Worm (Caenorhabditis elegans) whole organism, young adult: Measurements from ENCODE around the gene C18E9.7.
A peak's percentile ranks its signal among the peaks of the same experiment; 100 is the strongest.

Experiments
- B0336.3 ChIP-seq: fragments of 200-800 bp; sonication (Bioruptor generic); IDR thresholded peaks from 2 replicates; pipeline ENCODE4 v1.3.6; 2022; ENCODE audit warnings: missing genetic modification characterization, missing compliant biosample characterization
- D2030.7 ChIP-seq: fragments of 200-800 bp; sonication (Bioruptor generic); IDR thresholded peaks from 2 replicates; pipeline ENCODE4 v1.3.6; 2022; ENCODE audit warnings: missing genetic modification reagents, missing genetic modification characterization, missing compliant biosample characterization
- F10E7.11 ChIP-seq: sonication (generic microtip); optimal IDR thresholded peaks from 2 replicates; lab custom pipeline; 2017; ENCODE audit warnings: mild to moderate bottlenecking, missing genetic modification characterization, moderate library complexity, missing compliant biosample characterization
- F22D6.2 ChIP-seq: sonication (generic microtip); optimal IDR thresholded peaks from 2 replicates; lab custom pipeline; 2016; ENCODE audit warnings: mild to moderate bottlenecking, missing genetic modification characterization, missing compliant biosample characterization
- F33H1.4 ChIP-seq: fragments of 200-800 bp; sonication (Bioruptor generic); IDR thresholded peaks from 2 replicates; pipeline ENCODE4 v1.3.6; 2022; ENCODE audit warnings: missing genetic modification reagents, missing genetic modification characterization, missing compliant biosample characterization
- F52B5.7 ChIP-seq: sonication (generic microtip); optimal IDR thresholded peaks from 2 replicates; lab custom pipeline; 2016; ENCODE audit warnings: mild to moderate bottlenecking, missing genetic modification characterization, missing compliant biosample characterization
- T07F8.4 ChIP-seq: sonication (generic microtip); optimal IDR thresholded peaks from 2 replicates; lab custom pipeline; 2016; ENCODE audit warnings: mild to moderate bottlenecking, missing genetic modification characterization, moderate library complexity, missing compliant biosample characterization
- Y53F4B.3 ChIP-seq: fragments of 200-800 bp; sonication (Bioruptor generic); IDR thresholded peaks from 2 replicates; pipeline ENCODE4 v1.3.6; 2022; ENCODE audit warnings: missing genetic modification reagents, missing genetic modification characterization, missing compliant biosample characterization
- Y56A3A.18 ChIP-seq: fragments of 200-800 bp; sonication (Bioruptor generic); IDR thresholded peaks from 2 replicates; pipeline ENCODE4 v1.3.6; 2022; ENCODE audit warnings: missing genetic modification reagents, missing genetic modification characterization, missing compliant biosample characterization
- Y79H2A.3 ChIP-seq: fragments of 200-800 bp; sonication (Bioruptor generic); conservative IDR thresholded peaks from 2 replicates; pipeline ENCODE4 v1.3.6; 2022; ENCODE audit warnings: missing genetic modification reagents, missing genetic modification characterization, missing compliant biosample characterization
- ama-1 ChIP-seq, 3 experiments: fragments of 150-350 bp in 1 of 3; sonication (generic microtip) in 2 of 3; optimal IDR thresholded peaks; 2 replicates each; lab custom pipeline; 2014 to 2018; ENCODE audit warnings: missing biosample characterization in 2 of 3, missing genetic modification characterization in 2 of 3, missing genetic modification reagents in 2 of 3
- aptf-3 ChIP-seq: fragments of 200-800 bp; sonication (Bioruptor generic); IDR thresholded peaks from 2 replicates; pipeline ENCODE4 v1.3.6; 2022; ENCODE audit warnings: missing genetic modification characterization, missing compliant biosample characterization
- athp-1 ChIP-seq: sonication (generic microtip); optimal IDR thresholded peaks from 2 replicates; lab custom pipeline; 2017; ENCODE audit warnings: mild to moderate bottlenecking, missing genetic modification characterization, missing compliant biosample characterization
- ceh-100 ChIP-seq: fragments of 200-800 bp; sonication (Bioruptor generic); IDR thresholded peaks from 2 replicates; pipeline ENCODE4 v1.3.6; 2022; ENCODE audit warnings: missing genetic modification reagents, missing genetic modification characterization, missing compliant biosample characterization
- ceh-27 ChIP-seq: fragments of 200-800 bp; sonication (Bioruptor generic); optimal IDR thresholded peaks from 2 replicates; lab custom pipeline; 2018; ENCODE audit warnings: mild to moderate bottlenecking, missing genetic modification characterization, moderate library complexity, missing compliant biosample characterization
- ceh-58 ChIP-seq: fragments of 200-800 bp; sonication (Bioruptor generic); IDR thresholded peaks from 2 replicates; pipeline ENCODE4 v1.3.6; 2022; ENCODE audit warnings: missing genetic modification characterization, missing compliant biosample characterization
- ceh-91 ChIP-seq: fragments of 200-800 bp; sonication (Bioruptor generic); IDR thresholded peaks from 2 replicates; pipeline ENCODE4 v1.3.6; 2022; ENCODE audit warnings: missing genetic modification reagents, missing genetic modification characterization, missing compliant biosample characterization
- chd-7 ChIP-seq: sonication (generic microtip); optimal IDR thresholded peaks from 2 replicates; lab custom pipeline; 2016; ENCODE audit warnings: mild to moderate bottlenecking, missing genetic modification characterization, moderate library complexity, missing compliant biosample characterization
- fkh-3 ChIP-seq: sonication (generic microtip); optimal IDR thresholded peaks from 2 replicates; lab custom pipeline; 2016; ENCODE audit warnings: mild to moderate bottlenecking, missing genetic modification characterization, missing compliant biosample characterization
- him-1 ChIP-seq: sonication (generic microtip); optimal IDR thresholded peaks from 2 replicates; lab custom pipeline; 2016; ENCODE audit warnings: missing genotype, missing genetic modification reagents, missing genetic modification characterization, missing compliant biosample characterization
- hmg-1.2 ChIP-seq: fragments of 200-800 bp; sonication (Bioruptor generic); IDR thresholded peaks from 2 replicates; pipeline ENCODE4 v1.3.6; 2022; ENCODE audit warnings: missing genetic modification reagents, missing genetic modification characterization, missing compliant biosample characterization
- hrde-1 ChIP-seq: sonication (generic microtip); optimal IDR thresholded peaks from 2 replicates; lab custom pipeline; 2016; ENCODE audit warnings: missing genetic modification characterization, mild to moderate bottlenecking, missing compliant biosample characterization, moderate library complexity, missing genotype, missing genetic modification reagents, borderline replicate concordance
- hsf-1 ChIP-seq: fragments of 200-800 bp; sonication (Bioruptor generic); IDR thresholded peaks from 2 replicates; pipeline ENCODE4 v1.3.6; 2022; ENCODE audit warnings: missing genetic modification reagents, missing genetic modification characterization, missing compliant biosample characterization
- lin-54 ChIP-seq: fragments of 200-800 bp; sonication (Bioruptor generic); optimal IDR thresholded peaks from 2 replicates; lab custom pipeline; 2018; ENCODE audit warnings: mild to moderate bottlenecking, missing genetic modification characterization, missing compliant biosample characterization
- lsl-1 ChIP-seq: fragments of 200-800 bp; sonication (Bioruptor generic); optimal IDR thresholded peaks from 2 replicates; lab custom pipeline; 2018; ENCODE audit warnings: mild to moderate bottlenecking, missing genetic modification characterization, moderate library complexity, missing compliant biosample characterization
- madf-6 ChIP-seq: fragments of 200-800 bp; sonication (Bioruptor generic); IDR thresholded peaks from 2 replicates; pipeline ENCODE4 v1.3.6; 2022; ENCODE audit warnings: missing genetic modification reagents, missing genetic modification characterization, missing compliant biosample characterization
- mel-28 ChIP-seq: sonication (generic microtip); optimal IDR thresholded peaks from 2 replicates; lab custom pipeline; 2016; ENCODE audit warnings: borderline replicate concordance, mild to moderate bottlenecking, missing genetic modification characterization, missing compliant biosample characterization
- nfya-1 ChIP-seq: sonication (generic microtip); optimal IDR thresholded peaks from 2 replicates; lab custom pipeline; 2017; ENCODE audit warnings: antibody characterized with exemption, missing compliant biosample characterization, missing genetic modification characterization, borderline replicate concordance; ENCODE audit not compliant: insufficient read depth
- nfya-2 ChIP-seq: fragments of 200-800 bp; sonication (Bioruptor generic); IDR thresholded peaks from 2 replicates; pipeline ENCODE4 v1.3.6; 2022; ENCODE audit warnings: missing genetic modification reagents, missing genetic modification characterization, missing compliant biosample characterization
- nfyb-1 ChIP-seq: fragments of 200-800 bp; sonication (Bioruptor generic); IDR thresholded peaks from 2 replicates; pipeline ENCODE4 v1.3.6; 2022; ENCODE audit warnings: missing genetic modification reagents, missing genetic modification characterization, missing compliant biosample characterization
- nhr-27 ChIP-seq: fragments of 200-800 bp; sonication (Bioruptor generic); optimal IDR thresholded peaks from 2 replicates; lab custom pipeline; 2018; ENCODE audit warnings: mild to moderate bottlenecking, missing genetic modification characterization, moderate library complexity, missing compliant biosample characterization
- nhr-80 ChIP-seq: sonication (generic microtip); optimal IDR thresholded peaks from 2 replicates; lab custom pipeline; 2016; ENCODE audit warnings: missing genetic modification characterization, missing compliant biosample characterization
- rec-8 ChIP-seq, 2 experiments: sonication (generic microtip); optimal IDR thresholded peaks; 2 replicates each; lab custom pipeline; 2016; ENCODE audit warnings: mild to moderate bottlenecking in 2 of 2, missing genetic modification characterization in 2 of 2, missing genetic modification reagents in 2 of 2, missing genotype in 2 of 2, missing biosample characterization in 1 of 2, missing compliant biosample characterization in 1 of 2, moderate library complexity in 1 of 2
- repo-1 ChIP-seq: sonication (generic microtip); optimal IDR thresholded peaks from 2 replicates; lab custom pipeline; 2017; ENCODE audit warnings: mild to moderate bottlenecking, missing genetic modification characterization, missing compliant biosample characterization
- sdz-38 ChIP-seq: sonication (generic microtip); optimal IDR thresholded peaks from 2 replicates; lab custom pipeline; 2016; ENCODE audit warnings: missing genotype, missing genetic modification characterization, missing compliant biosample characterization
- snpc-1.1 ChIP-seq: sonication (generic microtip); optimal IDR thresholded peaks from 2 replicates; lab custom pipeline; 2017; ENCODE audit warnings: missing genetic modification characterization, mild to moderate bottlenecking, missing compliant biosample characterization, antibody characterized with exemption, moderate library complexity, missing genotype, missing genetic modification reagents; ENCODE audit not compliant: insufficient read depth
- snpc-4 ChIP-seq, 5 experiments: fragments of 150-350 bp in 1 of 5; sonication (generic microtip) in 4 of 5; optimal IDR thresholded peaks; 2 replicates each; lab custom pipeline; 2014 to 2018; ENCODE audit warnings: missing genetic modification characterization in 5 of 5, missing biosample characterization in 3 of 5, antibody characterized with exemption in 2 of 5, mild to moderate bottlenecking in 2 of 5, missing compliant biosample characterization in 2 of 5, missing genotype in 2 of 5, moderate library complexity in 2 of 5, missing genetic modification reagents in 1 of 5
- somi-1 ChIP-seq: fragments of 200-800 bp; sonication (Bioruptor generic); optimal IDR thresholded peaks from 2 replicates; lab custom pipeline; 2018; ENCODE audit warnings: mild to moderate bottlenecking, missing genetic modification characterization, missing compliant biosample characterization
- sptf-2 ChIP-seq: fragments of 200-800 bp; sonication (Bioruptor generic); optimal IDR thresholded peaks from 2 replicates; lab custom pipeline; 2018; ENCODE audit warnings: mild to moderate bottlenecking, missing genetic modification characterization, missing compliant biosample characterization
- tbp1 ChIP-seq: fragments of 200-800 bp; sonication (Bioruptor generic); optimal IDR thresholded peaks from 2 replicates; lab custom pipeline; 2018; ENCODE audit warnings: mild to moderate bottlenecking, missing genetic modification characterization, missing compliant biosample characterization
- tbx-9 ChIP-seq: sonication (generic microtip); optimal IDR thresholded peaks from 2 replicates; lab custom pipeline; 2016; ENCODE audit warnings: borderline replicate concordance, missing genetic modification characterization, inconsistent platforms, missing compliant biosample characterization
- zfh-2 ChIP-seq: fragments of 200-800 bp; sonication (Bioruptor generic); conservative IDR thresholded peaks from 2 replicates; pipeline ENCODE4 v1.3.6; 2022; ENCODE audit warnings: missing genetic modification reagents, missing genetic modification characterization, missing compliant biosample characterization
- zim-3 ChIP-seq: sonication (generic microtip); optimal IDR thresholded peaks from 2 replicates; lab custom pipeline; 2017; ENCODE audit warnings: mild to moderate bottlenecking, missing genetic modification characterization, moderate library complexity, missing compliant biosample characterization
- ztf-26 ChIP-seq: sonication (generic microtip); optimal IDR thresholded peaks from 2 replicates; lab custom pipeline; 2017; ENCODE audit warnings: missing genetic modification characterization, missing compliant biosample characterization
- ztf-28 ChIP-seq: fragments of 200-800 bp; sonication (Bioruptor generic); IDR thresholded peaks from 2 replicates; pipeline ENCODE4 v1.3.6; 2022; ENCODE audit warnings: missing genetic modification reagents, missing genetic modification characterization, missing compliant biosample characterization

Gene C18E9.7

ce11 chrII:8938907-8939622, 43.5 kb downstream of the C18E9.7 start (continued):
- TF ChIP-seq nfya-1 (no peak), aptf-3 (GFP tag; lab: Robert Waterston, UW) (no peak), snpc-1.1 (tag; lab: Kevin White, UChicago) (no peak), mel-28 (tag; lab: Kevin White, UChicago) (no peak), ceh-58 (GFP tag; lab: Robert Waterston, UW) (no peak), ama-1 (optimal IDR thresholded peaks at IDR 0.05; lab: Kevin White, UChicago) (no peak), ama-1 (GFP tag; optimal IDR thresholded peaks at IDR 0.05; lab: Kevin White, UChicago) (peak in 1 of 2 experiments; percentile 57), rec-8 (tag; optimal IDR thresholded peaks at IDR 0.05; lab: Kevin White, UChicago) (peak in 1 of 2 experiments; percentile 3), somi-1 (no peak), fkh-3 (tag; lab: Kevin White, UChicago) (no peak), ceh-100 (GFP tag; lab: Robert Waterston, UW) (0 out of 2 replicates have a peak, but pooled peaks have one; percentile 30), madf-6 (GFP tag; lab: Robert Waterston, UW) (peak; percentile 62), him-1 (tag; lab: Kevin White, UChicago) (peak; percentile 44), lsl-1 (peak; percentile 2), hsf-1 (GFP tag; lab: Robert Waterston, UW) (no peak), nhr-27 (tag; lab: Kevin White, UChicago) (no peak), tbx-9 (no peak), nfya-2 (GFP tag; lab: Robert Waterston, UW) (no peak), F10E7.11 (tag; lab: Kevin White, UChicago) (peak; percentile 6), T07F8.4 (no peak), Y79H2A.3 (GFP tag; lab: Robert Waterston, UW) (peak; percentile 67; the same call in 1 of the 2 replicates), ztf-26 (tag; lab: Kevin White, UChicago) (no peak), B0336.3 (GFP tag; lab: Robert Waterston, UW) (0 out of 2 replicates have a peak, but pooled peaks have one; percentile 21), repo-1 (tag; lab: Kevin White, UChicago) (peak; percentile 9), zfh-2 (GFP tag; lab: Robert Waterston, UW) (no peak), Y56A3A.18 (GFP tag; lab: Robert Waterston, UW) (peak; percentile 68; the same call in 1 of the 2 replicates), Y53F4B.3 (GFP tag; lab: Robert Waterston, UW) (no peak), snpc-4 (GFP tag; optimal IDR thresholded peaks at IDR 0.05; lab: Kevin White, UChicago) (no peak), snpc-4 (tag; optimal IDR thresholded peaks at IDR 0.05; lab: Kevin White, UChicago) (no peak), ceh-27 (GFP tag; lab: Kevin White, UChicago) (no peak), hmg-1.2 (no peak; the same call in 1 of the 2 replicates), D2030.7 (GFP tag; lab: Robert Waterston, UW) (peak; percentile 34; the same call in 1 of the 2 replicates), sptf-2 (GFP tag; lab: Kevin White, UChicago) (no peak), F33H1.4 (GFP tag; lab: Robert Waterston, UW) (no peak; the same call in 1 of the 2 replicates), chd-7 (tag; lab: Kevin White, UChicago) (peak; percentile 17), tbp1 (GFP tag; lab: Kevin White, UChicago) (peak; percentile 30), F22D6.2 (no peak), nhr-80 (tag; lab: Kevin White, UChicago) (no peak), nfyb-1 (GFP tag; lab: Robert Waterston, UW) (peak; percentile 62; the same call in 1 of the 2 replicates), athp-1 (tag; lab: Kevin White, UChicago) (peak; percentile 69), lin-54 (GFP tag; lab: Kevin White, UChicago) (peak; percentile 9), hrde-1 (tag; lab: Kevin White, UChicago) (peak; percentile 84), zim-3 (tag; lab: Kevin White, UChicago) (no peak), F52B5.7 (tag; lab: Kevin White, UChicago) (peak; percentile 50), ceh-91 (GFP tag; lab: Robert Waterston, UW) (no peak), sdz-38 (tag; lab: Kevin White, UChicago) (no peak), ztf-28 (GFP tag; lab: Robert Waterston, UW) (no peak)
